Fruit fly (Drosophila melanogaster) whole organism: ENCODE data around the gene B-H2.

Experiments
- pan ChIP-seq: fragments of >200 bp; optimal IDR thresholded peaks from 2 replicates; lab custom pipeline; 2017
- psq ChIP-seq: fragments of >200 bp; optimal IDR thresholded peaks from 2 replicates; lab custom pipeline; 2017

- no peak for TF ChIP-seq psq (lab: Kevin White, UChicago)
- TF ChIP-seq pan (lab: Kevin White, UChicago) = no peak
These were observed 37.2 kb downstream of the B-H2 start for dm6 chrX:17351554-17351953.
